Fruit fly (Drosophila melanogaster) whole organism, embryonic: ENCODE measurements around the gene CG8675.
A peak's percentile ranks its signal among the peaks of the same experiment; 100 is the strongest.

Source experiments
- CG4404 ChIP-seq: fragments of 200-800 bp; sonication (Bioruptor generic); IDR thresholded peaks from 2 replicates; pipeline ENCODE4 v1.3.6; 2022; ENCODE audit warnings: missing biosample characterization, missing genetic modification characterization
- E2f2 ChIP-seq: fragments of 200-800 bp; sonication (Bioruptor generic); IDR thresholded peaks from 2 replicates; pipeline ENCODE4 v1.3.6; 2022; ENCODE audit warnings: missing biosample characterization, missing genetic modification characterization
- Ets65A ChIP-seq: fragments of 200-800 bp; sonication (Bioruptor generic); peaks from one replicate; lab custom pipeline; 2016; ENCODE audit warnings: missing biosample characterization, missing genetic modification characterization
- Tbp ChIP-seq: fragments of >200 bp; optimal IDR thresholded peaks from 2 replicates; lab custom pipeline; 2018; ENCODE audit warnings: missing biosample characterization, missing genetic modification characterization
- repo ChIP-seq: fragments of 200-800 bp; sonication (Bioruptor generic); optimal IDR thresholded peaks from 2 replicates; lab custom pipeline; 2016; ENCODE audit warnings: missing biosample characterization, missing genetic modification characterization

DNA sequence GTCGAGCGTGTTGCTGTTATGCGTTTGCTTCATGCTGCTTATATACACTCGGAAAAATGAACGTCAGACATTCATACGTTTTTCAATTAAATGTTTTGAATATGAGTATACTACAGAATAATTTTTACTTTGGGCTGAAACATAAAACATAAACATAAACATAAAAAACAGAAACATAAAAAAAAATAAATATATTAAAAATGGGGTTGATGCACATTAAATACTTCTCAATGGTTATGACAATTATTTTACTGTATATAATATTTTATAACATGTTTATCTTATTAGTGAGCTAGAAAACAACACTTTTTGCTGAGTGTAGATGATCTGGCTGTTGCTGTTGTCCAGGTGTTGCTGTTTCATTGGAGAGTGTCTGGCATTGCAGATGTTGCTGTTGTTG is 11.9 kb downstream of the CG8675 start:
- no peak for TF ChIP-seq CG4404 (GFP tag; lab: Robert Waterston, UW)
- peak; percentile 41 for TF ChIP-seq Ets65A (GFP tag; lab: Kevin White, UChicago)
- TF ChIP-seq Tbp (GFP tag; lab: Kevin White, UChicago) = no peak
- TF ChIP-seq repo (GFP tag; lab: Kevin White, UChicago) = no peak
- no peak for TF ChIP-seq E2f2 (GFP tag; lab: Robert Waterston, UW)
